Fruit fly (Drosophila melanogaster) whole organism, embryonic: Measurements from ENCODE around the gene Aptx.

ENCODE experiments used
- Adf1 ChIP-seq: fragments of 200-800 bp; sonication (Bioruptor generic); IDR thresholded peaks from 2 replicates; pipeline ENCODE4 v1.3.6; 2022; ENCODE audit warnings: missing biosample characterization, missing genetic modification characterization
- BEAF-32 ChIP-seq: fragments of 200-800 bp; sonication (Bioruptor generic); optimal IDR thresholded peaks from 3 replicates; lab custom pipeline; 2017; ENCODE audit warnings: missing biosample characterization, missing genetic modification characterization, mild to moderate bottlenecking, moderate library complexity, missing genetic modification reagents
- CG10267 ChIP-seq: fragments of 200-800 bp; sonication (Bioruptor generic); optimal IDR thresholded peaks from 2 replicates; lab custom pipeline; 2018; ENCODE audit warnings: missing biosample characterization, mild to moderate bottlenecking, missing genetic modification characterization, moderate library complexity
- CG10462 ChIP-seq: fragments of 200-800 bp; sonication (Bioruptor generic); optimal IDR thresholded peaks from 2 replicates; lab custom pipeline; 2016; ENCODE audit warnings: missing biosample characterization, missing genetic modification characterization
- CG11398 ChIP-seq: fragments of 200-800 bp; sonication (Bioruptor generic); optimal IDR thresholded peaks from 2 replicates; lab custom pipeline; 2016; ENCODE audit warnings: missing biosample characterization, missing genetic modification characterization
- CG12104 ChIP-seq: fragments of 200-800 bp; sonication (Bioruptor generic); optimal IDR thresholded peaks from 3 replicates; lab custom pipeline; 2016; ENCODE audit warnings: missing biosample characterization, missing genetic modification characterization
- CG12236 ChIP-seq: fragments of 200-800 bp; sonication (Bioruptor generic); optimal IDR thresholded peaks from 2 replicates; lab custom pipeline; 2016; ENCODE audit warnings: missing biosample characterization, missing genetic modification characterization
- CG12299 ChIP-seq: fragments of 200-800 bp; sonication (Bioruptor generic); optimal IDR thresholded peaks from 2 replicates; lab custom pipeline; 2018; ENCODE audit warnings: missing biosample characterization, mild to moderate bottlenecking, missing genetic modification characterization
- CG12659 ChIP-seq: fragments of 200-800 bp; sonication (Bioruptor generic); optimal IDR thresholded peaks from 3 replicates; lab custom pipeline; 2017; ENCODE audit warnings: mild to moderate bottlenecking, missing biosample characterization, missing genetic modification reagents, missing genetic modification characterization
- CG12942 ChIP-seq: fragments of 200-800 bp; sonication (Bioruptor generic); optimal IDR thresholded peaks from 3 replicates; lab custom pipeline; 2016; ENCODE audit warnings: missing biosample characterization, missing genetic modification characterization
- CG13287 ChIP-seq: fragments of 200-800 bp; sonication (Bioruptor generic); IDR thresholded peaks from 2 replicates; pipeline ENCODE4 v1.3.6; 2022; ENCODE audit warnings: missing biosample characterization, missing genetic modification characterization; ENCODE audit not compliant: partially characterized antibody
- CG13296 ChIP-seq: fragments of 200-800 bp; sonication (Bioruptor generic); optimal IDR thresholded peaks from 3 replicates; lab custom pipeline; 2018; ENCODE audit warnings: missing biosample characterization, mild to moderate bottlenecking, missing genetic modification characterization
- CG17186 ChIP-seq: fragments of 200-800 bp; sonication (Bioruptor generic); optimal IDR thresholded peaks from 3 replicates; lab custom pipeline; 2017; ENCODE audit warnings: missing biosample characterization, missing genetic modification reagents, missing genetic modification characterization
- CG17359 ChIP-seq: fragments of 200-800 bp; sonication (Bioruptor generic); optimal IDR thresholded peaks from 3 replicates; lab custom pipeline; 2018; ENCODE audit warnings: missing biosample characterization, mild to moderate bottlenecking, missing genetic modification characterization, moderate library complexity
- CG1792 ChIP-seq: fragments of 200-800 bp; sonication (Bioruptor generic); optimal IDR thresholded peaks from 2 replicates; lab custom pipeline; 2016; ENCODE audit warnings: missing biosample characterization, missing genetic modification characterization
- CG18011 ChIP-seq: fragments of 200-800 bp; sonication (Bioruptor generic); optimal IDR thresholded peaks from 2 replicates; lab custom pipeline; 2017; ENCODE audit warnings: missing biosample characterization, missing genetic modification characterization, mild to moderate bottlenecking, moderate library complexity, missing genotype
- CG2116 ChIP-seq: fragments of 200-800 bp; sonication (Bioruptor generic); optimal IDR thresholded peaks from 3 replicates; lab custom pipeline; 2018; ENCODE audit warnings: missing biosample characterization, mild to moderate bottlenecking, missing genetic modification characterization
- CG32767 ChIP-seq: fragments of 200-800 bp; sonication (Bioruptor generic); IDR thresholded peaks from 2 replicates; pipeline ENCODE4 v1.3.6; 2022; ENCODE audit warnings: missing biosample characterization, missing genetic modification characterization
- CG3838 ChIP-seq: fragments of 200-800 bp; sonication (Bioruptor generic); optimal IDR thresholded peaks from 3 replicates; lab custom pipeline; 2016; ENCODE audit warnings: missing biosample characterization, missing genetic modification characterization
- CG5180 ChIP-seq: fragments of 200-800 bp; sonication (Bioruptor generic); optimal IDR thresholded peaks from 3 replicates; lab custom pipeline; 2017; ENCODE audit warnings: missing biosample characterization, missing genetic modification characterization, mild to moderate bottlenecking, moderate library complexity, missing genetic modification reagents
- CG6689 ChIP-seq: fragments of 200-800 bp; sonication (Bioruptor generic); IDR thresholded peaks from 2 replicates; pipeline ENCODE4 v1.3.6; 2022; ENCODE audit warnings: missing biosample characterization, missing genetic modification characterization
- CG6791 ChIP-seq: fragments of 200-800 bp; sonication (Bioruptor generic); IDR thresholded peaks from 3 replicates; pipeline ENCODE4 v1.3.6; 2022; ENCODE audit warnings: missing biosample characterization, missing genetic modification characterization; ENCODE audit not compliant: partially characterized antibody
- CG7786 ChIP-seq: fragments of 200-800 bp; sonication (Bioruptor generic); optimal IDR thresholded peaks from 2 replicates; lab custom pipeline; 2016; ENCODE audit warnings: missing biosample characterization, missing genetic modification characterization
- CG7839 ChIP-seq: fragments of 200-800 bp; sonication (Bioruptor generic); optimal IDR thresholded peaks from 3 replicates; lab custom pipeline; 2018; ENCODE audit warnings: missing biosample characterization, mild to moderate bottlenecking, missing genetic modification characterization, moderate library complexity
- CG8478 ChIP-seq: fragments of >200 bp; optimal IDR thresholded peaks from 2 replicates; lab custom pipeline; 2018
- CHES-1-like ChIP-seq: fragments of 200-800 bp; sonication (Bioruptor generic); optimal IDR thresholded peaks from 2 replicates; lab custom pipeline; 2016; ENCODE audit warnings: missing biosample characterization, missing genetic modification characterization
- Dip3 ChIP-seq: fragments of 200-800 bp; sonication (Bioruptor generic); optimal IDR thresholded peaks from 3 replicates; lab custom pipeline; 2016; ENCODE audit warnings: missing biosample characterization, missing genetic modification characterization
- Dll ChIP-seq: fragments of 200-800 bp; sonication (Bioruptor generic); IDR thresholded peaks from 4 replicates; pipeline ENCODE4 v1.3.6; 2022; ENCODE audit warnings: missing biosample characterization, missing genetic modification characterization; ENCODE audit not compliant: partially characterized antibody
- ERR ChIP-seq: fragments of 200-800 bp; sonication (Bioruptor generic); optimal IDR thresholded peaks from 2 replicates; lab custom pipeline; 2016; ENCODE audit warnings: missing biosample characterization, missing genetic modification characterization
- Fer1 ChIP-seq: fragments of 200-800 bp; sonication (Bioruptor generic); optimal IDR thresholded peaks from 2 replicates; lab custom pipeline; 2017; ENCODE audit warnings: missing biosample characterization, mild to moderate bottlenecking, missing genetic modification characterization
- Hsf ChIP-seq: fragments of 200-800 bp; sonication (Bioruptor generic); optimal IDR thresholded peaks from 3 replicates; lab custom pipeline; 2016; ENCODE audit warnings: missing biosample characterization, missing genetic modification characterization
- MBD-R2 ChIP-seq: fragments of 200-800 bp; sonication (Bioruptor generic); IDR thresholded peaks from 2 replicates; pipeline ENCODE4 v1.3.6; 2022; ENCODE audit warnings: missing biosample characterization, missing genetic modification characterization
- MTF-1 ChIP-seq: fragments of 200-800 bp; sonication (Bioruptor generic); optimal IDR thresholded peaks from 2 replicates; lab custom pipeline; 2018; ENCODE audit warnings: missing biosample characterization, mild to moderate bottlenecking, missing genetic modification characterization, borderline replicate concordance
- Rfx ChIP-seq: fragments of 200-800 bp; sonication (Bioruptor generic); IDR thresholded peaks from 2 replicates; pipeline ENCODE4 v1.3.6; 2022; ENCODE audit warnings: missing biosample characterization, missing genetic modification characterization
- Scr ChIP-seq: fragments of 200-800 bp; sonication (Bioruptor generic); IDR thresholded peaks from 2 replicates; pipeline ENCODE4 v1.3.6; 2022; ENCODE audit warnings: missing biosample characterization, missing genetic modification characterization; ENCODE audit not compliant: partially characterized antibody
- Ssrp ChIP-seq: fragments of 200-800 bp; sonication (Bioruptor generic); optimal IDR thresholded peaks from 2 replicates; lab custom pipeline; 2018; ENCODE audit warnings: missing biosample characterization, mild to moderate bottlenecking, missing genetic modification characterization, moderate library complexity
- cas ChIP-seq: fragments of 200-800 bp; sonication (Bioruptor generic); IDR thresholded peaks from 2 replicates; pipeline ENCODE4 v1.3.6; 2022; ENCODE audit warnings: missing biosample characterization, missing genetic modification characterization
- ci ChIP-seq: fragments of 200-800 bp; sonication (Bioruptor generic); IDR thresholded peaks from 3 replicates; pipeline ENCODE4 v1.3.6; 2022; ENCODE audit warnings: missing biosample characterization, missing genetic modification characterization
- dan ChIP-seq: fragments of 200-800 bp; sonication (Bioruptor generic); IDR thresholded peaks from 2 replicates; pipeline ENCODE4 v1.3.6; 2022; ENCODE audit warnings: missing biosample characterization, missing genetic modification characterization
- dati ChIP-seq: fragments of 200-800 bp; sonication (Bioruptor generic); IDR thresholded peaks from 2 replicates; pipeline ENCODE4 v1.3.6; 2022; ENCODE audit warnings: missing biosample characterization, missing genetic modification characterization
- fd3F ChIP-seq: fragments of 200-800 bp; sonication (Bioruptor generic); optimal IDR thresholded peaks from 2 replicates; lab custom pipeline; 2018; ENCODE audit warnings: missing biosample characterization, mild to moderate bottlenecking, missing genetic modification characterization, moderate library complexity
- fd64A ChIP-seq: fragments of 200-800 bp; sonication (Bioruptor generic); optimal IDR thresholded peaks from 3 replicates; lab custom pipeline; 2018; ENCODE audit warnings: missing biosample characterization, mild to moderate bottlenecking, missing genetic modification characterization
- gt ChIP-seq: fragments of 200-800 bp; sonication (Bioruptor generic); IDR thresholded peaks from 2 replicates; pipeline ENCODE4 v1.3.6; 2022; ENCODE audit warnings: missing biosample characterization, missing genetic modification characterization
- hb ChIP-seq: fragments of 200-800 bp; sonication (Bioruptor generic); IDR thresholded peaks from 3 replicates; pipeline ENCODE4 v1.3.6; 2022; ENCODE audit warnings: missing biosample characterization, missing genetic modification characterization; ENCODE audit not compliant: partially characterized antibody
- kah ChIP-seq: fragments of 200-800 bp; sonication (Bioruptor generic); optimal IDR thresholded peaks from 2 replicates; lab custom pipeline; 2018; ENCODE audit warnings: missing biosample characterization, mild to moderate bottlenecking, missing genetic modification characterization
- knrl ChIP-seq: fragments of 200-800 bp; sonication (Bioruptor generic); IDR thresholded peaks from 3 replicates; pipeline ENCODE4 v1.3.6; 2022; ENCODE audit warnings: missing biosample characterization, missing genetic modification characterization; ENCODE audit not compliant: partially characterized antibody
- lab ChIP-seq: fragments of 200-800 bp; sonication (Bioruptor generic); optimal IDR thresholded peaks from 3 replicates; lab custom pipeline; 2017; ENCODE audit warnings: missing biosample characterization, missing genetic modification characterization, mild to moderate bottlenecking, moderate library complexity, missing genetic modification reagents
- mirr ChIP-seq: fragments of 200-800 bp; sonication (Bioruptor generic); optimal IDR thresholded peaks from 3 replicates; lab custom pipeline; 2018; ENCODE audit warnings: missing biosample characterization, mild to moderate bottlenecking, missing genetic modification characterization
- vvl ChIP-seq: fragments of 200-800 bp; sonication (Bioruptor generic); IDR thresholded peaks from 2 replicates; pipeline ENCODE4 v1.3.6; 2022; ENCODE audit warnings: missing biosample characterization, missing genetic modification characterization
- zen2 ChIP-seq: fragments of 200-800 bp; sonication (Bioruptor generic); IDR thresholded peaks from 3 replicates; pipeline ENCODE4 v1.3.6; 2022; ENCODE audit warnings: missing biosample characterization, missing genetic modification characterization; ENCODE audit not compliant: partially characterized antibody
- zfh1 ChIP-seq: fragments of 200-800 bp; sonication (Bioruptor generic); IDR thresholded peaks from 3 replicates; pipeline ENCODE4 v1.3.6; 2022; ENCODE audit warnings: missing biosample characterization, missing genetic modification characterization

Aptx gene

dm6 chr3R:19404296-19404695 is 1.0 kb downstream of the Aptx start (continued):
- TF ChIP-seq CG7839 (tag; lab: Kevin White, UChicago) (no peak), CG10267 (tag; lab: Kevin White, UChicago) (no peak), CG12104 (GFP tag; lab: Kevin White, UChicago) (no peak), lab (GFP tag; lab: Kevin White, UChicago) (no peak), Adf1 (GFP tag; lab: Robert Waterston, UW) (no peak), knrl (GFP tag; lab: Robert Waterston, UW) (peak; percentile 25; the same call in 1 of the 3 replicates), fd64A (no peak), MTF-1 (GFP tag; lab: Kevin White, UChicago) (no peak), CG12942 (GFP tag; lab: Kevin White, UChicago) (no peak), CG6791 (no peak), Ssrp (no peak), CG3838 (GFP tag; lab: Kevin White, UChicago) (no peak), CG12659 (GFP tag; lab: Kevin White, UChicago) (no peak), kah (GFP tag; lab: Kevin White, UChicago) (no peak), CG7786 (no peak), Dll (0 out of 4 replicates have a peak, but pooled peaks have one; percentile 35), CG10462 (no peak), CG6689 (peak; percentile 36; the same call in 1 of the 2 replicates), cas (GFP tag; lab: Robert Waterston, UW) (no peak), CG1792 (GFP tag; lab: Kevin White, UChicago) (no peak), CG32767 (no peak), CG8478 (lab: Kevin White, UChicago) (no peak), CG17359 (tag; lab: Kevin White, UChicago) (no peak), CG12299 (tag; lab: Kevin White, UChicago) (no peak), CG18011 (GFP tag; lab: Kevin White, UChicago) (no peak), Fer1 (GFP tag; lab: Kevin White, UChicago) (no peak), fd3F (GFP tag; lab: Kevin White, UChicago) (no peak), mirr (GFP tag; lab: Kevin White, UChicago) (no peak), CG2116 (GFP tag; lab: Kevin White, UChicago) (no peak), Rfx (no peak), dan (no peak), dati (GFP tag; lab: Robert Waterston, UW) (no peak), Dip3 (GFP tag; lab: Kevin White, UChicago) (no peak), CG17186 (GFP tag; lab: Kevin White, UChicago) (no peak), CG13296 (GFP tag; lab: Kevin White, UChicago) (no peak), CG5180 (GFP tag; lab: Kevin White, UChicago) (no peak), BEAF-32 (GFP tag; lab: Kevin White, UChicago) (no peak), hb (GFP tag; lab: Robert Waterston, UW) (no peak), Hsf (no peak), ci (no peak), ERR (no peak), MBD-R2 (GFP tag; lab: Robert Waterston, UW) (peak; percentile 63), CG13287 (peak; percentile 15; the same call in 1 of the 2 replicates), CG11398 (GFP tag; lab: Kevin White, UChicago) (no peak), Scr (GFP tag; lab: Robert Waterston, UW) (peak; percentile 34), gt (GFP tag; lab: Robert Waterston, UW) (no peak), zen2 (GFP tag; lab: Robert Waterston, UW) (0 out of 3 replicates have a peak, but pooled peaks have one; percentile 22), CG12236 (GFP tag; lab: Kevin White, UChicago) (no peak), vvl (GFP tag; lab: Robert Waterston, UW) (no peak), zfh1 (GFP tag; lab: Robert Waterston, UW) (no peak), CHES-1-like (GFP tag; lab: Kevin White, UChicago) (no peak)
